Fruit fly (Drosophila melanogaster): ENCODE measurements around the gene Gp93.

The Gp93 gene

DNA sequence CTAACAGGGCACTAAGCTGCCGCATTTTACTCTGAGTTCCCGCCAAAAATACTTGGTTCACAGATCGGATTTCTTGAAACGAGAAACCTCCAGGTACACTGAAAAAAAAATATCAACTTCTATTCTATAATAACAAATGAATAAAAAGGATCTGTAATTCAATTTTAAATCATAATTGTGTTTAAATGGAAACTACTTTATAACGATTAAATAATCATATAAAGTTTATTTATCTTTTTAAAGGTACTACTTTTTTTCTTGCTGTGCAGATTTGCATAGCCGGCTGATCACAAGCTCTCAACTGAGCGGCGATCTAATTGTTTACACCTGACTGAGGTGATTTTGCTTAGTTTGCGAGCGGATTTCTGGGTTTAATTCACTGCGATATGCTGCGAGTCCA lies 38.8 kb downstream of the Gp93 start (continued):
- TF ChIP-seq tx (GFP tag; optimal IDR thresholded peaks at IDR 0.05) (no peak), MESR4 (GFP tag; optimal IDR thresholded peaks at IDR 0.05) (no peak), CG32772 (GFP tag; IDR thresholded peaks at IDR 0.05) (peak; percentile 77), CG31224 (GFP tag; IDR thresholded peaks at IDR 0.05) (peak; percentile 69), Sox102F (GFP tag; optimal IDR thresholded peaks at IDR 0.05) (peak; percentile 74), Stat92E (GFP tag; optimal IDR thresholded peaks at IDR 0.05) (no peak), zen (tag; optimal IDR thresholded peaks at IDR 0.05) (no peak), CG13775 (GFP tag; optimal IDR thresholded peaks at IDR 0.05) (peak; percentile 75), CG3847 (GFP tag; IDR thresholded peaks at IDR 0.05) (peak; percentile 78), crp (GFP tag; optimal IDR thresholded peaks at IDR 0.05) (peak in 1 of 2 experiments; percentile 1), br (optimal IDR thresholded peaks at IDR 0.05) (no peak), CG11247 (GFP tag; IDR thresholded peaks at IDR 0.05) (peak; percentile 59; the same call in 1 of the 2 replicates), vvl (GFP tag; IDR thresholded peaks at IDR 0.05) (peak; percentile 73), CG10209 (GFP tag; optimal IDR thresholded peaks at IDR 0.05) (peak; percentile 56), zen2 (GFP tag; IDR thresholded peaks at IDR 0.05; ENCODE audit: partially characterized antibody) (no peak), NfI (GFP tag; optimal IDR thresholded peaks at IDR 0.05) (peak; percentile 55), grn (GFP tag; optimal IDR thresholded peaks at IDR 0.05) (no peak), Fer1 (GFP tag; optimal IDR thresholded peaks at IDR 0.05) (peak; percentile 70), twi (tag; optimal IDR thresholded peaks at IDR 0.05) (peak; percentile 25), Six4 (GFP tag; optimal IDR thresholded peaks at IDR 0.05) (peak; percentile 30), Mrtf (GFP tag; IDR thresholded peaks at IDR 0.05) (peak; percentile 35; the same call in 1 of the 3 replicates), Ptx1 (GFP tag; IDR thresholded peaks at IDR 0.05) (peak; percentile 69), ewg (GFP tag; optimal IDR thresholded peaks at IDR 0.05) (peak; percentile 34), CG2712 (tag; optimal IDR thresholded peaks at IDR 0.05) (peak; percentile 71), tap (tag; optimal IDR thresholded peaks at IDR 0.05) (peak; percentile 40), Blimp-1 (GFP tag; optimal IDR thresholded peaks at IDR 0.05) (peak; percentile 52), Atf6 (GFP tag; IDR thresholded peaks at IDR 0.05) (peak; percentile 88), wor (GFP tag; IDR thresholded peaks at IDR 0.05) (peak; percentile 55; the same call in 1 of the 2 replicates), CG10267 (tag; optimal IDR thresholded peaks at IDR 0.05) (peak; percentile 60), ATbp (GFP tag; optimal IDR thresholded peaks at IDR 0.05) (no peak), fd96Cb (tag; optimal IDR thresholded peaks at IDR 0.05) (peak; percentile 47), Asciz (GFP tag; optimal IDR thresholded peaks at IDR 0.05) (peak; percentile 8), Antp (GFP tag; optimal IDR thresholded peaks at IDR 0.05) (no peak), kay (GFP tag; optimal IDR thresholded peaks at IDR 0.05) (no peak), Med (GFP tag) (peak; percentile 44), B-H2 (GFP tag; optimal IDR thresholded peaks at IDR 0.05) (peak; percentile 20), Ada2b (GFP tag; IDR thresholded peaks at IDR 0.05) (peak; percentile 63), Usf (GFP tag; optimal IDR thresholded peaks at IDR 0.05) (no peak), sna (GFP tag; IDR thresholded peaks at IDR 0.05; ENCODE audit: partially characterized antibody) (no peak), Hmx (GFP tag; optimal IDR thresholded peaks at IDR 0.05) (no peak), otp (GFP tag; IDR thresholded peaks at IDR 0.05) (peak; percentile 56; the same call in 1 of the 3 replicates), CG31441 (GFP tag; IDR thresholded peaks at IDR 0.05) (peak; percentile 74), CG10979 (tag; optimal IDR thresholded peaks at IDR 0.05) (peak; percentile 73), CG4617 (GFP tag; optimal IDR thresholded peaks at IDR 0.05; ENCODE audit: borderline replicate concordance) (no peak), al (GFP tag; IDR thresholded peaks at IDR 0.05) (peak; percentile 78), aop (GFP tag; IDR thresholded peaks at IDR 0.05) (no peak), croc (GFP tag; conservative IDR thresholded peaks at IDR 0.05) (peak; percentile 31; the same call in 1 of the 3 replicates), CoRest (tag; optimal IDR thresholded peaks at IDR 0.05) (peak; percentile 84), CG14710 (tag; optimal IDR thresholded peaks at IDR 0.05) (peak; percentile 35), CG3995 (GFP tag; optimal IDR thresholded peaks at IDR 0.05) (peak; percentile 17)

Measured in whole organism, embryonic.